Fruit fly (Drosophila melanogaster) whole organism, embryonic: ENCODE data around the gene CG31627.
A peak's percentile ranks its signal among the peaks of the same experiment; 100 is the strongest.

Source experiments
- CG10654 ChIP-seq: fragments of 200-800 bp; sonication (Bioruptor generic); optimal IDR thresholded peaks from 2 replicates; lab custom pipeline; 2016; ENCODE audit warnings: missing biosample characterization, missing genetic modification characterization
- CG12769 ChIP-seq: fragments of 200-800 bp; sonication (Bioruptor generic); optimal IDR thresholded peaks from 2 replicates; lab custom pipeline; 2019; ENCODE audit warnings: missing biosample characterization, mild to moderate bottlenecking, missing genetic modification characterization, moderate library complexity
- CG12942 ChIP-seq: fragments of 200-800 bp; sonication (Bioruptor generic); optimal IDR thresholded peaks from 3 replicates; lab custom pipeline; 2016; ENCODE audit warnings: missing biosample characterization, missing genetic modification characterization
- CG17912 ChIP-seq: fragments of 200-800 bp; sonication (Bioruptor generic); optimal IDR thresholded peaks from 2 replicates; lab custom pipeline; 2018; ENCODE audit warnings: missing biosample characterization, mild to moderate bottlenecking, missing genetic modification characterization
- CG18599 ChIP-seq: fragments of 200-800 bp; sonication (Bioruptor generic); optimal IDR thresholded peaks from 3 replicates; lab custom pipeline; 2017; ENCODE audit warnings: missing biosample characterization, missing genetic modification characterization, mild to moderate bottlenecking, moderate library complexity, missing genetic modification reagents
- CG3847 ChIP-seq: fragments of 200-800 bp; sonication (Bioruptor generic); IDR thresholded peaks from 2 replicates; pipeline ENCODE4 v1.3.6; 2022; ENCODE audit warnings: missing biosample characterization, missing genetic modification characterization
- CG4820 ChIP-seq: fragments of 200-800 bp; sonication (Bioruptor generic); optimal IDR thresholded peaks from 3 replicates; lab custom pipeline; 2016; ENCODE audit warnings: missing biosample characterization, missing genetic modification characterization
- CG7786 ChIP-seq: fragments of 200-800 bp; sonication (Bioruptor generic); optimal IDR thresholded peaks from 2 replicates; lab custom pipeline; 2016; ENCODE audit warnings: missing biosample characterization, missing genetic modification characterization
- CG7963 ChIP-seq: fragments of 200-800 bp; sonication (Bioruptor generic); IDR thresholded peaks from 3 replicates; pipeline ENCODE4 v1.3.6; 2022; ENCODE audit warnings: missing biosample characterization, missing genetic modification characterization; ENCODE audit not compliant: partially characterized antibody
- CG7987 ChIP-seq: fragments of 200-800 bp; sonication (Bioruptor generic); optimal IDR thresholded peaks from 2 replicates; lab custom pipeline; 2018; ENCODE audit warnings: missing biosample characterization, mild to moderate bottlenecking, missing genetic modification characterization, moderate library complexity
- CG8290 ChIP-seq, 3 experiments: fragments of 200-800 bp; sonication (Bioruptor generic); optimal IDR thresholded peaks; 2 replicates each; lab custom pipeline; 2016 to 2019; ENCODE audit warnings: missing biosample characterization in 3 of 3, missing genetic modification characterization in 3 of 3, mild to moderate bottlenecking in 2 of 3, moderate library complexity in 1 of 3
- CG8924 ChIP-seq: fragments of 200-800 bp; optimal IDR thresholded peaks from 3 replicates; lab custom pipeline; 2019; ENCODE audit warnings: missing biosample characterization, mild to moderate bottlenecking, missing genetic modification characterization, moderate library complexity
- CG8944 ChIP-seq: fragments of 200-800 bp; sonication (Bioruptor generic); optimal IDR thresholded peaks from 3 replicates; lab custom pipeline; 2016; ENCODE audit warnings: missing biosample characterization, missing genetic modification characterization
- CG9609 ChIP-seq: fragments of 200-800 bp; sonication (Bioruptor generic); optimal IDR thresholded peaks from 3 replicates; lab custom pipeline; 2016; ENCODE audit warnings: missing biosample characterization, missing genetic modification characterization
- CG9876 ChIP-seq: fragments of 200-800 bp; sonication (Bioruptor generic); optimal IDR thresholded peaks from 2 replicates; lab custom pipeline; 2016; ENCODE audit warnings: missing biosample characterization, missing genetic modification characterization
- CHES-1-like ChIP-seq: fragments of 200-800 bp; sonication (Bioruptor generic); optimal IDR thresholded peaks from 2 replicates; lab custom pipeline; 2016; ENCODE audit warnings: missing biosample characterization, missing genetic modification characterization
- Dip3 ChIP-seq: fragments of 200-800 bp; sonication (Bioruptor generic); optimal IDR thresholded peaks from 3 replicates; lab custom pipeline; 2016; ENCODE audit warnings: missing biosample characterization, missing genetic modification characterization
- Dll ChIP-seq: fragments of 200-800 bp; sonication (Bioruptor generic); IDR thresholded peaks from 4 replicates; pipeline ENCODE4 v1.3.6; 2022; ENCODE audit warnings: missing biosample characterization, missing genetic modification characterization; ENCODE audit not compliant: partially characterized antibody
- Fer3 ChIP-seq: fragments of 200-800 bp; sonication (Bioruptor generic); optimal IDR thresholded peaks from 2 replicates; lab custom pipeline; 2018; ENCODE audit warnings: missing biosample characterization, mild to moderate bottlenecking, missing genetic modification characterization, moderate library complexity
- Hmx ChIP-seq: fragments of 200-800 bp; sonication (Bioruptor generic); optimal IDR thresholded peaks from 2 replicates; lab custom pipeline; 2016; ENCODE audit warnings: missing biosample characterization, missing genetic modification characterization
- Nf-YA ChIP-seq: fragments of 200-800 bp; sonication (Bioruptor generic); IDR thresholded peaks from 2 replicates; pipeline ENCODE4 v1.3.6; 2022; ENCODE audit warnings: missing biosample characterization, missing genetic modification characterization
- Oli ChIP-seq: fragments of 200-800 bp; sonication (Bioruptor generic); optimal IDR thresholded peaks from 2 replicates; lab custom pipeline; 2018; ENCODE audit warnings: missing biosample characterization, mild to moderate bottlenecking, missing genetic modification characterization, moderate library complexity
- Six4 ChIP-seq: fragments of 200-800 bp; sonication (Bioruptor generic); optimal IDR thresholded peaks from 2 replicates; lab custom pipeline; 2016; ENCODE audit warnings: missing biosample characterization, missing genetic modification characterization
- Ssrp ChIP-seq: fragments of 200-800 bp; sonication (Bioruptor generic); optimal IDR thresholded peaks from 2 replicates; lab custom pipeline; 2018; ENCODE audit warnings: missing biosample characterization, mild to moderate bottlenecking, missing genetic modification characterization, moderate library complexity
- Usf ChIP-seq: fragments of 200-800 bp; sonication (Bioruptor generic); optimal IDR thresholded peaks from 2 replicates; lab custom pipeline; 2017; ENCODE audit warnings: missing genotype, missing biosample characterization, missing genetic modification characterization
- Xrp1 ChIP-seq: fragments of 200-800 bp; sonication (Bioruptor generic); IDR thresholded peaks from 2 replicates; pipeline ENCODE4 v1.3.6; 2022; ENCODE audit warnings: missing biosample characterization, missing genetic modification characterization
- ap ChIP-seq: fragments of 200-800 bp; sonication (Bioruptor generic); IDR thresholded peaks from 2 replicates; pipeline ENCODE4 v1.3.6; 2022; ENCODE audit warnings: missing biosample characterization, missing genetic modification characterization
- ara ChIP-seq: fragments of 200-800 bp; sonication (Bioruptor generic); IDR thresholded peaks from 2 replicates; pipeline ENCODE4 v1.3.6; 2022; ENCODE audit warnings: missing biosample characterization, missing genetic modification characterization
- crp ChIP-seq, 2 experiments: fragments of 200-800 bp; sonication (Bioruptor generic); optimal IDR thresholded peaks; 2 replicates in 1 of 2; 3 replicates in 1 of 2; lab custom pipeline; 2017; ENCODE audit warnings: missing biosample characterization in 2 of 2, missing genetic modification characterization in 2 of 2, mild to moderate bottlenecking in 1 of 2, moderate library complexity in 1 of 2
- disco-r ChIP-seq: fragments of 200-800 bp; sonication (Bioruptor generic); optimal IDR thresholded peaks from 2 replicates; lab custom pipeline; 2016; ENCODE audit warnings: missing biosample characterization, missing genetic modification characterization
- fd64A ChIP-seq: fragments of 200-800 bp; sonication (Bioruptor generic); optimal IDR thresholded peaks from 3 replicates; lab custom pipeline; 2018; ENCODE audit warnings: missing biosample characterization, mild to moderate bottlenecking, missing genetic modification characterization
- fu2 ChIP-seq: fragments of 200-800 bp; sonication (Bioruptor generic); optimal IDR thresholded peaks from 2 replicates; lab custom pipeline; 2016; ENCODE audit warnings: missing biosample characterization, missing genetic modification characterization
- gfzf ChIP-seq: fragments of 200-800 bp; sonication (Bioruptor generic); optimal IDR thresholded peaks from 2 replicates; lab custom pipeline; 2016; ENCODE audit warnings: missing biosample characterization, mild to moderate bottlenecking, missing genetic modification characterization, moderate library complexity
- grn ChIP-seq: fragments of 200-800 bp; sonication (Bioruptor generic); optimal IDR thresholded peaks from 3 replicates; lab custom pipeline; 2017; ENCODE audit warnings: missing biosample characterization, missing genetic modification characterization
- gro ChIP-seq: fragments of 200-800 bp; sonication (Bioruptor generic); optimal IDR thresholded peaks from 2 replicates; lab custom pipeline; 2016; ENCODE audit warnings: missing biosample characterization, missing genetic modification characterization
- jumu ChIP-seq: fragments of 200-800 bp; sonication (Bioruptor generic); optimal IDR thresholded peaks from 3 replicates; lab custom pipeline; 2016; ENCODE audit warnings: missing biosample characterization, missing genetic modification characterization
- klu ChIP-seq: fragments of 200-800 bp; sonication (Bioruptor generic); IDR thresholded peaks from 2 replicates; pipeline ENCODE4 v1.3.6; 2022; ENCODE audit warnings: missing biosample characterization, missing genetic modification characterization
- lola ChIP-seq, 3 experiments: fragments of >200 bp in 2 of 3; fragments of 200-800 bp in 1 of 3; sonication (Bioruptor generic) in 1 of 3; optimal IDR thresholded peaks; 2 replicates each; lab custom pipeline; 2017 to 2019; ENCODE audit warnings: missing biosample characterization in 3 of 3, missing genetic modification characterization in 3 of 3, mild to moderate bottlenecking in 1 of 3, moderate library complexity in 1 of 3
- mam ChIP-seq: fragments of 200-800 bp; sonication (Bioruptor generic); optimal IDR thresholded peaks from 3 replicates; lab custom pipeline; 2016; ENCODE audit warnings: missing biosample characterization, missing genetic modification characterization
- pfk ChIP-seq: fragments of 200-800 bp; sonication (Bioruptor generic); optimal IDR thresholded peaks from 2 replicates; lab custom pipeline; 2018; ENCODE audit warnings: missing biosample characterization, mild to moderate bottlenecking, missing genetic modification characterization, moderate library complexity
- pho ChIP-seq: fragments of 200-800 bp; sonication (Bioruptor generic); optimal IDR thresholded peaks from 2 replicates; lab custom pipeline; 2016; ENCODE audit warnings: missing biosample characterization, missing genetic modification characterization
- pzg ChIP-seq: fragments of 200-800 bp; sonication (Bioruptor generic); optimal IDR thresholded peaks from 3 replicates; lab custom pipeline; 2018; ENCODE audit warnings: missing biosample characterization, mild to moderate bottlenecking, missing genetic modification characterization, moderate library complexity
- sens ChIP-seq: fragments of 200-800 bp; sonication (Bioruptor generic); peaks from one replicate; lab custom pipeline; 2016; ENCODE audit warnings: missing biosample characterization, missing genetic modification characterization
- sim ChIP-seq: fragments of 200-800 bp; sonication (Bioruptor generic); IDR thresholded peaks from 2 replicates; pipeline ENCODE4 v1.3.6; 2022; ENCODE audit warnings: missing biosample characterization, missing genetic modification characterization
- slp2 ChIP-seq: fragments of 200-800 bp; sonication (Bioruptor generic); optimal IDR thresholded peaks from 2 replicates; lab custom pipeline; 2016; ENCODE audit warnings: missing biosample characterization, missing genetic modification characterization
- sna ChIP-seq: fragments of 200-800 bp; sonication (Bioruptor generic); IDR thresholded peaks from 2 replicates; pipeline ENCODE4 v1.3.6; 2022; ENCODE audit warnings: missing biosample characterization, missing genetic modification characterization; ENCODE audit not compliant: partially characterized antibody
- so ChIP-seq: fragments of 200-800 bp; sonication (Bioruptor generic); IDR thresholded peaks from 3 replicates; pipeline ENCODE4 v1.3.6; 2022; ENCODE audit warnings: missing biosample characterization, missing genetic modification characterization
- tna ChIP-seq: fragments of 200-800 bp; sonication (Bioruptor generic); IDR thresholded peaks from 2 replicates; pipeline ENCODE4 v1.3.6; 2022; ENCODE audit warnings: missing biosample characterization, missing genetic modification characterization; ENCODE audit not compliant: partially characterized antibody
- toy ChIP-seq: fragments of 200-800 bp; sonication (Bioruptor generic); IDR thresholded peaks from 2 replicates; pipeline ENCODE4 v1.3.6; 2022; ENCODE audit warnings: missing biosample characterization, missing genetic modification characterization

The CG31627 gene

DNA sequence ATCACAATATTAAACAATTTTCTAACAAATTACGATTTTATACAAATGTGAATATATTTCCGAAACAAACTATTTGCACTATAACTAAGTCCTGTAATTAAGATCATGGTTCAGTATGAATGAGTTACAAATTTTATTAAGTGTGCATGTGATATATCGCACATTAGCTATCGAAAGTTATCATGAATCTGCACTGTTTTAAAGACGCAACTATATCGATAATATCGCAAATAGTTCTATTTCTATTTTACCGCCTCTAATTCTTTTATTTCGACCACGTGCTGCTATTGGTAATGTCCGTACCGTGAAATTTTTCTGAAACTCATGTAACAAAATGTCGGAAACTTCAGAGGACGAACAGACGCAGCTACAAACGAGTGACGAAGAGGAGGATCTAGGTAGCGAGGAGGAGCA, 30.0 kb upstream of the CG31627 start, which contains the start of gene pths (continued):
- peak in 2 of 3 experiments; percentile 5 to 80 for TF ChIP-seq lola (GFP tag; optimal IDR thresholded peaks at IDR 0.05; lab: Kevin White, UChicago)
- TF ChIP-seq Dip3: peak; percentile 41
- TF ChIP-seq CG9876: peak; percentile 49
- TF ChIP-seq CG8924: peak; percentile 15
- peak; percentile 65; the same call in 2 of the 3 replicates for TF ChIP-seq CG7963 (GFP tag; lab: Robert Waterston, UW)
- peak; percentile 70; the same call in 3 of the 4 replicates for TF ChIP-seq Dll (GFP tag; lab: Robert Waterston, UW)
- TF ChIP-seq pzg (GFP tag; lab: Kevin White, UChicago): peak; percentile 92
- peak; percentile 38 for TF ChIP-seq CG7786 (GFP tag; lab: Kevin White, UChicago)
- peak; percentile 36; the same call in 1 of the 2 replicates for TF ChIP-seq Xrp1 (GFP tag; lab: Robert Waterston, UW)
- no peak for TF ChIP-seq gro (GFP tag; lab: Kevin White, UChicago)
- no peak for TF ChIP-seq ap
- TF ChIP-seq sens: peak; percentile 87
- TF ChIP-seq CG18599: no peak
- TF ChIP-seq toy (GFP tag; lab: Robert Waterston, UW): no peak
- TF ChIP-seq CG9609 (GFP tag; lab: Kevin White, UChicago): peak; percentile 37
- peak; percentile 45 for TF ChIP-seq Usf
- TF ChIP-seq crp (GFP tag; optimal IDR thresholded peaks at IDR 0.05; lab: Kevin White, UChicago): no peak
- peak; percentile 18 for TF ChIP-seq Ssrp (tag; lab: Kevin White, UChicago)
- TF ChIP-seq pho (GFP tag; lab: Kevin White, UChicago): peak; percentile 68
- peak; percentile 11; the same call in 1 of the 2 replicates for TF ChIP-seq klu (GFP tag; lab: Robert Waterston, UW)
- no peak for TF ChIP-seq disco-r (GFP tag; lab: Kevin White, UChicago)
- peak; percentile 51 for TF ChIP-seq CG12942 (GFP tag; lab: Kevin White, UChicago)
- no peak for TF ChIP-seq Hmx (GFP tag; lab: Kevin White, UChicago)
- TF ChIP-seq Fer3 (tag; lab: Kevin White, UChicago): peak; percentile 44
- no peak for TF ChIP-seq Six4 (GFP tag; lab: Kevin White, UChicago)
- peak; percentile 47 for TF ChIP-seq pfk (GFP tag; lab: Kevin White, UChicago)
- peak; percentile 37 for TF ChIP-seq CG10654 (GFP tag; lab: Kevin White, UChicago)
- peak; percentile 54 for TF ChIP-seq sna
- TF ChIP-seq CHES-1-like (GFP tag; lab: Kevin White, UChicago): peak; percentile 65
- peak; percentile 11 for TF ChIP-seq slp2
- no peak for TF ChIP-seq CG7987
- TF ChIP-seq tna (GFP tag; lab: Robert Waterston, UW): peak; percentile 61
- TF ChIP-seq CG12769 (tag; lab: Kevin White, UChicago): peak; percentile 70
- peak; percentile 47 for TF ChIP-seq gfzf
- no peak for TF ChIP-seq sim (GFP tag; lab: Robert Waterston, UW)
- TF ChIP-seq CG3847 (GFP tag; lab: Robert Waterston, UW): peak; percentile 59; the same call in 1 of the 2 replicates
- peak; percentile 59 for TF ChIP-seq CG8944 (GFP tag; lab: Kevin White, UChicago)
- TF ChIP-seq jumu (GFP tag; lab: Kevin White, UChicago): peak; percentile 58
- no peak for TF ChIP-seq CG17912 (GFP tag; lab: Kevin White, UChicago)
- peak; percentile 45 for TF ChIP-seq grn (GFP tag; lab: Kevin White, UChicago)
- TF ChIP-seq fu2: peak; percentile 38
- TF ChIP-seq fd64A (GFP tag; lab: Kevin White, UChicago): no peak
- TF ChIP-seq Oli: no peak
- TF ChIP-seq mam (GFP tag; lab: Kevin White, UChicago): peak; percentile 79
- no peak for TF ChIP-seq ara (GFP tag; lab: Robert Waterston, UW)
- TF ChIP-seq CG4820: peak; percentile 50
- peak; percentile 45 for TF ChIP-seq CG8290 (GFP tag; optimal IDR thresholded peaks at IDR 0.05; lab: Kevin White, UChicago)
- TF ChIP-seq CG8290 (tag; optimal IDR thresholded peaks at IDR 0.05; lab: Kevin White, UChicago): peak in 1 of 2 experiments; percentile 84
- peak; percentile 37; the same call in 1 of the 2 replicates for TF ChIP-seq Nf-YA (GFP tag; lab: Robert Waterston, UW)
- TF ChIP-seq so (GFP tag; lab: Robert Waterston, UW): no peak
